Worm (Caenorhabditis elegans) whole organism, L4 larva: ENCODE results near the gene ttr-16.

Experiments used
- F37D6.2 ChIP-seq: sonication (generic microtip); optimal IDR thresholded peaks from 2 replicates; lab custom pipeline; 2016; ENCODE audit warnings: mild to moderate bottlenecking, missing genetic modification characterization, missing compliant biosample characterization
- F49E8.2 ChIP-seq: sonication (generic microtip); optimal IDR thresholded peaks from 2 replicates; lab custom pipeline; 2016; ENCODE audit warnings: missing compliant biosample characterization, mild to moderate bottlenecking, missing genetic modification characterization, borderline replicate concordance
- R02D3.7 ChIP-seq: fragments of 150-350 bp; sonication (generic microtip); optimal IDR thresholded peaks from 3 replicates; lab custom pipeline; 2014; ENCODE audit warnings: missing biosample characterization, missing genetic modification characterization
- T20F7.1 ChIP-seq: fragments of 200-800 bp; sonication (Bioruptor generic); optimal IDR thresholded peaks from 2 replicates; lab custom pipeline; 2018; ENCODE audit warnings: mild to moderate bottlenecking, missing genetic modification characterization, missing compliant biosample characterization
- Y48G9A.11 ChIP-seq: fragments of 200-800 bp; sonication (Bioruptor generic); IDR thresholded peaks from 2 replicates; pipeline ENCODE4 v1.3.6; 2022; ENCODE audit warnings: missing genetic modification reagents, missing genetic modification characterization, missing compliant biosample characterization
- ZK546.5 ChIP-seq, 2 experiments: sonication (generic microtip); optimal IDR thresholded peaks; 2 replicates each; lab custom pipeline; 2017; ENCODE audit warnings: missing biosample characterization in 2 of 2, missing genetic modification characterization in 2 of 2
- aha-1 ChIP-seq: fragments of 150-350 bp; peaks from one replicate; lab custom pipeline; 2014; ENCODE audit warnings: missing biosample characterization, missing genetic modification characterization
- aly-2 ChIP-seq: sonication (generic microtip); optimal IDR thresholded peaks from 2 replicates; lab custom pipeline; 2018; ENCODE audit warnings: missing biosample characterization, missing genetic modification characterization
- ceh-82 ChIP-seq: sonication (generic microtip); optimal IDR thresholded peaks from 2 replicates; lab custom pipeline; 2017; ENCODE audit warnings: missing biosample characterization, missing genetic modification characterization
- cey-2 ChIP-seq: sonication (generic microtip); optimal IDR thresholded peaks from 3 replicates; lab custom pipeline; 2017; ENCODE audit warnings: missing genetic modification characterization, mild to moderate bottlenecking, missing compliant biosample characterization, antibody characterized with exemption, borderline replicate concordance; ENCODE audit not compliant: insufficient read depth
- dmd-8 ChIP-seq: fragments of 200-800 bp; sonication (Bioruptor generic); IDR thresholded peaks from 2 replicates; pipeline ENCODE4 v1.3.6; 2022; ENCODE audit warnings: missing genetic modification characterization, missing compliant biosample characterization
- duxl-1 ChIP-seq: sonication (generic microtip); optimal IDR thresholded peaks from 2 replicates; lab custom pipeline; 2016; ENCODE audit warnings: mild to moderate bottlenecking, missing genetic modification characterization, moderate library complexity, missing compliant biosample characterization; ENCODE audit not compliant: poor library complexity
- fkh-10 ChIP-seq: fragments of 150-350 bp; optimal IDR thresholded peaks from 2 replicates; lab custom pipeline; 2014; ENCODE audit warnings: missing biosample characterization, missing genetic modification reagents, missing genetic modification characterization
- lin-13 ChIP-seq: fragments of 150-350 bp; optimal IDR thresholded peaks from 2 replicates; lab custom pipeline; 2014; ENCODE audit warnings: missing biosample characterization, missing genetic modification reagents, missing genetic modification characterization
- lin-15B ChIP-seq: fragments of 150-350 bp; sonication (generic microtip); optimal IDR thresholded peaks from 3 replicates; lab custom pipeline; 2014; ENCODE audit warnings: missing biosample characterization, missing genetic modification characterization
- lin-38 ChIP-seq: fragments of 200-800 bp; sonication (Bioruptor generic); IDR thresholded peaks from 2 replicates; pipeline ENCODE4 v1.3.6; 2022; ENCODE audit warnings: missing genetic modification reagents, missing genetic modification characterization, missing compliant biosample characterization
- lsy-2 ChIP-seq, 2 experiments: fragments of 150-350 bp in 1 of 2; sonication (generic microtip) in 1 of 2; optimal IDR thresholded peaks; 2 replicates each; lab custom pipeline; 2014 to 2017; ENCODE audit warnings: missing biosample characterization in 2 of 2, missing genetic modification characterization in 2 of 2
- madf-5 ChIP-seq, 2 experiments: fragments of 200-800 bp; sonication (Bioruptor generic); IDR thresholded peaks; 2 replicates each; pipeline ENCODE4 v1.3.6; 2022; ENCODE audit warnings: missing compliant biosample characterization in 2 of 2, missing genetic modification characterization in 2 of 2
- madf-9 ChIP-seq: fragments of 200-800 bp; sonication (Bioruptor generic); conservative IDR thresholded peaks from 2 replicates; pipeline ENCODE4 v1.3.6; 2022; ENCODE audit warnings: missing genetic modification reagents, missing genetic modification characterization, missing compliant biosample characterization
- mes-2 ChIP-seq: sonication (generic microtip); optimal IDR thresholded peaks from 2 replicates; lab custom pipeline; 2016; ENCODE audit warnings: missing genotype, mild to moderate bottlenecking, missing genetic modification characterization, missing compliant biosample characterization; ENCODE audit not compliant: poor library complexity, severe bottlenecking
- mxl-2 ChIP-seq: fragments of 200-800 bp; sonication (Bioruptor generic); conservative IDR thresholded peaks from 2 replicates; pipeline ENCODE4 v1.3.6; 2022; ENCODE audit warnings: missing genetic modification reagents, missing genetic modification characterization, missing compliant biosample characterization
- mxl-3 ChIP-seq: fragments of 200-800 bp; sonication (Bioruptor generic); optimal IDR thresholded peaks from 2 replicates; lab custom pipeline; 2018; ENCODE audit warnings: mild to moderate bottlenecking, missing genetic modification characterization, missing compliant biosample characterization
- nhr-10 ChIP-seq: fragments of 150-350 bp; optimal IDR thresholded peaks from 2 replicates; lab custom pipeline; 2014; ENCODE audit warnings: missing biosample characterization, missing genetic modification characterization
- nhr-11 ChIP-seq: fragments of 150-350 bp; optimal IDR thresholded peaks from 2 replicates; lab custom pipeline; 2014; ENCODE audit warnings: missing biosample characterization, missing genetic modification characterization
- nhr-42 ChIP-seq: fragments of 200-800 bp; sonication (Bioruptor generic); IDR thresholded peaks from 2 replicates; pipeline ENCODE4 v1.3.6; 2022; ENCODE audit warnings: missing genetic modification characterization, missing compliant biosample characterization
- nhr-76 ChIP-seq: fragments of 150-350 bp; optimal IDR thresholded peaks from 2 replicates; lab custom pipeline; 2014; ENCODE audit warnings: missing biosample characterization, missing genetic modification characterization
- php-3 ChIP-seq: fragments of 200-800 bp; sonication (Bioruptor generic); IDR thresholded peaks from 2 replicates; pipeline ENCODE4 v1.3.6; 2022; ENCODE audit warnings: missing genetic modification reagents, missing genetic modification characterization, missing compliant biosample characterization
- rbr-2 ChIP-seq: sonication (generic microtip); optimal IDR thresholded peaks from 2 replicates; lab custom pipeline; 2016; ENCODE audit warnings: missing genotype, missing genetic modification characterization, missing compliant biosample characterization
- saeg-2 ChIP-seq: fragments of 200-800 bp; sonication (Bioruptor generic); IDR thresholded peaks from 2 replicates; pipeline ENCODE4 v1.3.6; 2022; ENCODE audit warnings: missing genetic modification reagents, missing genetic modification characterization, missing compliant biosample characterization
- sdz-12 ChIP-seq: fragments of 200-800 bp; sonication (Bioruptor generic); optimal IDR thresholded peaks from 2 replicates; lab custom pipeline; 2018; ENCODE audit warnings: mild to moderate bottlenecking, missing genetic modification characterization, missing compliant biosample characterization
- skn-1 ChIP-seq: fragments of 150-350 bp; optimal IDR thresholded peaks from 2 replicates; lab custom pipeline; 2014; ENCODE audit warnings: missing biosample characterization, missing genetic modification characterization
- snpc-1.2 ChIP-seq: fragments of 200-800 bp; sonication (Bioruptor generic); IDR thresholded peaks from 2 replicates; pipeline ENCODE4 v1.3.6; 2022; ENCODE audit warnings: missing genetic modification reagents, missing genetic modification characterization, missing compliant biosample characterization
- unc-130 ChIP-seq: sonication (generic microtip); optimal IDR thresholded peaks from 2 replicates; lab custom pipeline; 2016; ENCODE audit warnings: missing genetic modification reagents, missing genetic modification characterization, missing compliant biosample characterization
- unc-62 ChIP-seq, 3 experiments: fragments of 150-350 bp in 1 of 3; sonication (generic microtip); optimal IDR thresholded peaks in 2 of 3; peaks in 1 of 3; 1 replicate in 1 of 3; 2 replicates in 2 of 3; lab custom pipeline; 2014 to 2017; ENCODE audit warnings: missing biosample characterization in 3 of 3, missing genetic modification characterization in 3 of 3, missing genetic modification reagents in 3 of 3, missing genotype in 1 of 3
- ztf-11 ChIP-seq: fragments of 150-350 bp; optimal IDR thresholded peaks from 2 replicates; lab custom pipeline; 2014; ENCODE audit warnings: missing biosample characterization, missing genetic modification characterization
- ztf-7 ChIP-seq: fragments of 150-350 bp; optimal IDR thresholded peaks from 2 replicates; lab custom pipeline; 2014; ENCODE audit warnings: missing biosample characterization, missing genetic modification characterization

ttr-16 gene

ce11 chrIV:11101383-11101782 is 37.4 kb upstream of the ttr-16 start, which contains the start of gene srlf-18:
srlf-18 (minus strand) TSS chrIV:11101483.
- TF ChIP-seq ceh-82 (no peak), nhr-42 (no peak), R02D3.7 (tag; lab: Kevin White, UChicago) (no peak), T20F7.1 (no peak)

ce11 chrIV:11100271-11100670 is 36.3 kb upstream of the ttr-16 start, which contains the start of gene str-3:
str-3 (minus strand) TSS chrIV:11100371.
- TF ChIP-seq dmd-8 (GFP tag; lab: Robert Waterston, UW) (no peak), T20F7.1 (no peak), mes-2 (tag; lab: Kevin White, UChicago) (no peak), unc-62 (GFP tag; optimal IDR thresholded peaks at IDR 0.05 in 1 of 2; lab: Kevin White, UChicago) (peak in 1 of 2 experiments; percentile 33), unc-62 (tag; optimal IDR thresholded peaks at IDR 0.05; lab: Kevin White, UChicago) (no peak)

DNA sequence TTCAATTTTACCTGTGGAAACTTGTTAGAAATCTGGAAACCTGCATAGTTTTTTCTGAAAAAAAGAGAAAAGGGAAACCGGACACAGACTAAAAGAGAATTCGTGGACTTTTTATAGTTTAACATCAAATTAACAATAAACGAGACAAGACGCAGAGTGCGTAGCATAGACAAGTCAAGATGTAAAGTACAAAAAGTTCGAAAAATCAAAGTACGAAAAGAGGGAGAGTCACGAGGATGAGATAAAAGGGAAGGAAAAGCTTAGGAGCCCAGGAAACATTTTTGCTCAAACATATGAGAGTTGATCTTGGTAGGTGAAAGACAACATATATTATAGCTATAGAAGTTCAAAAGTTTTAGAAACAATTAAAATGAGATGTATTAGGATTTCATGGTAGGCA is 33.9 kb upstream of the ttr-16 start, which contains the start of gene M7.12:
Gene M7.12 (minus strand): TSS at position 188 of the 400 bp plus-strand sequence.
- no peak for TF ChIP-seq rbr-2 (tag; lab: Kevin White, UChicago)
- TF ChIP-seq nhr-76 (tag; lab: Kevin White, UChicago): peak; percentile 76
- no peak for TF ChIP-seq duxl-1

ce11 chrIV:11094974-11095373 is 31.0 kb upstream of the ttr-16 start, which contains the start of gene M7.8:
M7.8 (minus strand) TSS chrIV:11095085.
- no peak for TF ChIP-seq F37D6.2 (tag; lab: Kevin White, UChicago)
- TF ChIP-seq cey-2 (tag; lab: Kevin White, UChicago): no peak
- TF ChIP-seq duxl-1: no peak
- TF ChIP-seq madf-5 (GFP tag; IDR thresholded peaks at IDR 0.05; lab: Robert Waterston, UW): no peak
- TF ChIP-seq lin-15B: no peak
- TF ChIP-seq mxl-2 (GFP tag; lab: Robert Waterston, UW): no peak
- TF ChIP-seq F49E8.2 (tag; lab: Kevin White, UChicago): no peak
- TF ChIP-seq php-3: no peak
- TF ChIP-seq fkh-10 (GFP tag; lab: Kevin White, UChicago): peak; percentile 86
- no peak for TF ChIP-seq nhr-11 (tag; lab: Kevin White, UChicago)
- no peak for TF ChIP-seq Y48G9A.11 (GFP tag; lab: Robert Waterston, UW)
- TF ChIP-seq unc-130 (GFP tag; lab: Kevin White, UChicago): no peak
- no peak for TF ChIP-seq aly-2 (tag; lab: Kevin White, UChicago)
- TF ChIP-seq unc-62 (GFP tag; optimal IDR thresholded peaks at IDR 0.05 in 1 of 2; lab: Kevin White, UChicago): peak in 1 of 2 experiments; percentile 93
- no peak for TF ChIP-seq unc-62 (tag; optimal IDR thresholded peaks at IDR 0.05; lab: Kevin White, UChicago)
- TF ChIP-seq mes-2 (tag; lab: Kevin White, UChicago): no peak
- no peak for TF ChIP-seq lin-13 (GFP tag; lab: Kevin White, UChicago)
- TF ChIP-seq lin-38: no peak
- no peak for TF ChIP-seq madf-9
- TF ChIP-seq ceh-82: no peak
- TF ChIP-seq aha-1 (tag; lab: Kevin White, UChicago): peak; percentile 42
- no peak for TF ChIP-seq ztf-11
- peak in 1 of 2 experiments; percentile 24 for TF ChIP-seq lsy-2 (tag; optimal IDR thresholded peaks at IDR 0.05; lab: Kevin White, UChicago)
- TF ChIP-seq mxl-3 (GFP tag; lab: Kevin White, UChicago): no peak
- TF ChIP-seq snpc-1.2 (GFP tag; lab: Robert Waterston, UW): no peak
- no peak for TF ChIP-seq sdz-12 (GFP tag; lab: Kevin White, UChicago)
- no peak for TF ChIP-seq skn-1 (tag; lab: Kevin White, UChicago)
- no peak for TF ChIP-seq ZK546.5 (tag; optimal IDR thresholded peaks at IDR 0.05; lab: Kevin White, UChicago)
- TF ChIP-seq saeg-2: no peak
- no peak for TF ChIP-seq nhr-10 (tag; lab: Kevin White, UChicago)
- no peak for TF ChIP-seq ztf-7 (tag; lab: Kevin White, UChicago)
